Worm (Caenorhabditis elegans) whole organism, L2 larva: ENCODE measurements around the gene F10B5.2.

Experiments used
- C34F6.9 ChIP-seq: fragments of 150-350 bp; optimal IDR thresholded peaks from 2 replicates; lab custom pipeline; 2014; ENCODE audit warnings: missing biosample characterization, missing genetic modification characterization
- F13H6.1 ChIP-seq: sonication (generic microtip); optimal IDR thresholded peaks from 2 replicates; lab custom pipeline; 2016; ENCODE audit warnings: missing genetic modification characterization, missing compliant biosample characterization
- R02D3.7 ChIP-seq: fragments of 150-350 bp; optimal IDR thresholded peaks from 2 replicates; lab custom pipeline; 2014; ENCODE audit warnings: missing biosample characterization, missing genetic modification characterization
- Y55F3AM.14 ChIP-seq: fragments of 200-800 bp; sonication (Bioruptor generic); optimal IDR thresholded peaks from 2 replicates; lab custom pipeline; 2018; ENCODE audit warnings: mild to moderate bottlenecking, missing genetic modification characterization, missing compliant biosample characterization
- ZK546.5 ChIP-seq: sonication (generic microtip); optimal IDR thresholded peaks from 2 replicates; lab custom pipeline; 2017; ENCODE audit warnings: missing biosample characterization, missing genetic modification characterization
- alr-1 ChIP-seq: fragments of 150-350 bp; optimal IDR thresholded peaks from 2 replicates; lab custom pipeline; 2014; ENCODE audit warnings: missing biosample characterization, missing genetic modification characterization
- aly-2 ChIP-seq: fragments of 150-350 bp; optimal IDR thresholded peaks from 2 replicates; lab custom pipeline; 2014; ENCODE audit warnings: missing biosample characterization, missing genetic modification characterization
- ama-1 ChIP-seq: fragments of 150-350 bp; optimal IDR thresholded peaks from 2 replicates; lab custom pipeline; 2018; ENCODE audit warnings: inconsistent platforms
- blmp-1 ChIP-seq: sonication (generic microtip); optimal IDR thresholded peaks from 2 replicates; lab custom pipeline; 2017; ENCODE audit warnings: missing genetic modification characterization, mild to moderate bottlenecking, missing compliant biosample characterization, antibody characterized with exemption, moderate library complexity; ENCODE audit not compliant: insufficient read depth
- ceh-16 ChIP-seq: fragments of 150-350 bp; optimal IDR thresholded peaks from 2 replicates; lab custom pipeline; 2014; ENCODE audit warnings: missing biosample characterization, missing genetic modification characterization
- ceh-82 ChIP-seq: fragments of 150-350 bp; optimal IDR thresholded peaks from 2 replicates; lab custom pipeline; 2014; ENCODE audit warnings: missing biosample characterization, missing genetic modification characterization
- crh-2 ChIP-seq: sonication (generic microtip); optimal IDR thresholded peaks from 2 replicates; lab custom pipeline; 2017; ENCODE audit warnings: missing biosample characterization, missing genetic modification characterization
- dmd-4 ChIP-seq: sonication (generic microtip); optimal IDR thresholded peaks from 2 replicates; lab custom pipeline; 2017; ENCODE audit warnings: missing biosample characterization, missing genetic modification characterization
- egl-27 ChIP-seq: sonication (generic microtip); optimal IDR thresholded peaks from 3 replicates; lab custom pipeline; 2017; ENCODE audit warnings: missing biosample characterization, missing genetic modification reagents, missing genetic modification characterization
- elt-1 ChIP-seq: fragments of 150-350 bp; optimal IDR thresholded peaks from 2 replicates; lab custom pipeline; 2014; ENCODE audit warnings: missing biosample characterization, missing genetic modification characterization
- elt-3 ChIP-seq: sonication (generic microtip); optimal IDR thresholded peaks from 2 replicates; lab custom pipeline; 2017; ENCODE audit warnings: missing biosample characterization, missing genetic modification characterization
- fos-1 ChIP-seq: fragments of 150-350 bp; optimal IDR thresholded peaks from 2 replicates; lab custom pipeline; 2014; ENCODE audit warnings: missing biosample characterization, missing genetic modification characterization
- gmeb-1 ChIP-seq: fragments of 150-350 bp; optimal IDR thresholded peaks from 2 replicates; lab custom pipeline; 2014; ENCODE audit warnings: missing biosample characterization, missing genetic modification characterization
- lin-11 ChIP-seq: fragments of 150-350 bp; sonication (generic microtip); optimal IDR thresholded peaks from 2 replicates; lab custom pipeline; 2014; ENCODE audit warnings: missing biosample characterization, missing genetic modification characterization, inconsistent platforms, mixed read lengths
- lin-13 ChIP-seq: fragments of 150-350 bp; optimal IDR thresholded peaks from 2 replicates; lab custom pipeline; 2014; ENCODE audit warnings: missing biosample characterization, missing genetic modification reagents, missing genetic modification characterization
- lin-39 ChIP-seq: fragments of 150-350 bp; optimal IDR thresholded peaks from 2 replicates; lab custom pipeline; 2014; ENCODE audit warnings: missing biosample characterization, missing genetic modification reagents, missing genetic modification characterization
- lsy-2 ChIP-seq, 2 experiments: fragments of 150-350 bp in 1 of 2; sonication (generic microtip) in 1 of 2; optimal IDR thresholded peaks; 2 replicates each; lab custom pipeline; 2014 to 2017; ENCODE audit warnings: missing biosample characterization in 2 of 2, missing genetic modification characterization in 2 of 2
- mab-5 ChIP-seq: fragments of 150-350 bp; optimal IDR thresholded peaks from 2 replicates; lab custom pipeline; 2014; ENCODE audit warnings: missing biosample characterization, missing genetic modification characterization
- mbf-1 ChIP-seq: sonication (generic microtip); optimal IDR thresholded peaks from 2 replicates; lab custom pipeline; 2017; ENCODE audit warnings: missing biosample characterization, missing genetic modification characterization
- mdl-1 ChIP-seq, 2 experiments: fragments of 150-350 bp in 1 of 2; sonication (generic microtip) in 1 of 2; optimal IDR thresholded peaks; 2 replicates each; lab custom pipeline; 2017; ENCODE audit warnings: missing biosample characterization in 2 of 2, missing genetic modification characterization in 2 of 2
- nhr-10 ChIP-seq: sonication (generic microtip); optimal IDR thresholded peaks from 2 replicates; lab custom pipeline; 2017; ENCODE audit warnings: missing biosample characterization, missing genetic modification characterization
- nhr-11 ChIP-seq: fragments of 150-350 bp; optimal IDR thresholded peaks from 2 replicates; lab custom pipeline; 2014; ENCODE audit warnings: missing biosample characterization, missing genetic modification characterization
- nhr-12 ChIP-seq: fragments of 150-350 bp; optimal IDR thresholded peaks from 2 replicates; lab custom pipeline; 2014; ENCODE audit warnings: missing biosample characterization, missing genetic modification characterization
- nhr-129 ChIP-seq: fragments of 150-350 bp; optimal IDR thresholded peaks from 2 replicates; lab custom pipeline; 2014; ENCODE audit warnings: missing biosample characterization, missing genetic modification characterization
- nhr-21 ChIP-seq: fragments of 150-350 bp; optimal IDR thresholded peaks from 2 replicates; lab custom pipeline; 2014; ENCODE audit warnings: missing biosample characterization, missing genetic modification characterization
- nhr-23 ChIP-seq: fragments of 150-350 bp; optimal IDR thresholded peaks from 2 replicates; lab custom pipeline; 2014; ENCODE audit warnings: missing biosample characterization, missing genetic modification reagents, missing genetic modification characterization
- nhr-237 ChIP-seq: fragments of 150-350 bp; optimal IDR thresholded peaks from 2 replicates; lab custom pipeline; 2014; ENCODE audit warnings: missing biosample characterization, missing genetic modification characterization
- nhr-25 ChIP-seq: fragments of 150-350 bp; sonication (generic microtip); optimal IDR thresholded peaks from 3 replicates; lab custom pipeline; 2014; ENCODE audit warnings: missing biosample characterization, missing genetic modification characterization
- nhr-6 ChIP-seq: fragments of 150-350 bp; optimal IDR thresholded peaks from 2 replicates; lab custom pipeline; 2014; ENCODE audit warnings: missing biosample characterization, missing genetic modification characterization
- nhr-77 ChIP-seq: fragments of 150-350 bp; optimal IDR thresholded peaks from 2 replicates; lab custom pipeline; 2014; ENCODE audit warnings: missing biosample characterization, missing genetic modification characterization
- peb-1 ChIP-seq: fragments of 150-350 bp; optimal IDR thresholded peaks from 2 replicates; lab custom pipeline; 2014; ENCODE audit warnings: missing biosample characterization, missing genetic modification characterization
- sem-4 ChIP-seq: fragments of 150-350 bp; optimal IDR thresholded peaks from 2 replicates; lab custom pipeline; 2014; ENCODE audit warnings: missing biosample characterization, missing genetic modification reagents, missing genetic modification characterization
- skn-1 ChIP-seq: sonication (generic microtip); optimal IDR thresholded peaks from 2 replicates; lab custom pipeline; 2017; ENCODE audit warnings: missing biosample characterization, missing genetic modification characterization
- sma-3 ChIP-seq: sonication (generic microtip); optimal IDR thresholded peaks from 2 replicates; lab custom pipeline; 2016; ENCODE audit warnings: missing genetic modification reagents, missing genetic modification characterization, missing compliant biosample characterization
- sma-9 ChIP-seq, 2 experiments: fragments of 150-350 bp in 1 of 2; sonication (generic microtip) in 1 of 2; optimal IDR thresholded peaks; 2 replicates each; lab custom pipeline; 2014 to 2016; ENCODE audit warnings: missing genetic modification characterization in 2 of 2, mild to moderate bottlenecking in 1 of 2, missing biosample characterization in 1 of 2, missing compliant biosample characterization in 1 of 2, missing genetic modification reagents in 1 of 2, moderate library complexity in 1 of 2
- snpc-4 ChIP-seq: fragments of 150-350 bp; optimal IDR thresholded peaks from 2 replicates; lab custom pipeline; 2014; ENCODE audit warnings: missing biosample characterization, missing genetic modification characterization
- unc-39 ChIP-seq: fragments of 150-350 bp; optimal IDR thresholded peaks from 2 replicates; lab custom pipeline; 2014; ENCODE audit warnings: missing biosample characterization, missing genetic modification characterization
- unc-55 ChIP-seq: fragments of 150-350 bp; sonication (generic microtip); optimal IDR thresholded peaks from 3 replicates; lab custom pipeline; 2014; ENCODE audit warnings: missing biosample characterization, missing genetic modification reagents, missing genetic modification characterization
- unc-62 ChIP-seq: fragments of 150-350 bp; optimal IDR thresholded peaks from 2 replicates; lab custom pipeline; 2014; ENCODE audit warnings: missing biosample characterization, missing genetic modification reagents, missing genetic modification characterization
- zag-1 ChIP-seq: fragments of 150-350 bp; optimal IDR thresholded peaks from 2 replicates; lab custom pipeline; 2014; ENCODE audit warnings: missing biosample characterization, missing genetic modification characterization
- ztf-1 ChIP-seq: fragments of 200-800 bp; sonication (Bioruptor generic); conservative IDR thresholded peaks from 2 replicates; pipeline ENCODE4 v1.3.6; 2022; ENCODE audit warnings: missing genetic modification characterization, missing compliant biosample characterization
- ztf-11 ChIP-seq: sonication (generic microtip); optimal IDR thresholded peaks from 2 replicates; lab custom pipeline; 2017; ENCODE audit warnings: missing biosample characterization, missing genetic modification characterization
- ztf-4 ChIP-seq: fragments of 150-350 bp; optimal IDR thresholded peaks from 2 replicates; lab custom pipeline; 2014; ENCODE audit warnings: missing biosample characterization, missing genetic modification characterization

F10B5.2 gene

ce11 chrII:8135953-8136352 is 8.6 kb upstream of the F10B5.2 start:
- no peak for TF ChIP-seq unc-39
- no peak for TF ChIP-seq zag-1
- no peak for TF ChIP-seq ceh-16 (tag; lab: Kevin White, UChicago)
- no peak for TF ChIP-seq aly-2 (tag; lab: Kevin White, UChicago)
- no peak for TF ChIP-seq fos-1 (tag; lab: Kevin White, UChicago)
- TF ChIP-seq lin-11 (tag; lab: Kevin White, UChicago) = no peak
- TF ChIP-seq nhr-77 (tag; lab: Kevin White, UChicago) = no peak
- TF ChIP-seq peb-1 (tag; lab: Kevin White, UChicago) = no peak
- TF ChIP-seq gmeb-1 = no peak
- no peak for TF ChIP-seq nhr-25 (tag; lab: Kevin White, UChicago)
- no peak for TF ChIP-seq lin-39 (tag; lab: Kevin White, UChicago)
- no peak for TF ChIP-seq sma-3
- no peak for TF ChIP-seq sem-4
- TF ChIP-seq Y55F3AM.14 (GFP tag; lab: Kevin White, UChicago) = no peak
- TF ChIP-seq mbf-1 = no peak
- TF ChIP-seq C34F6.9 (tag; lab: Kevin White, UChicago) = no peak
- TF ChIP-seq ztf-1 (GFP tag; lab: Robert Waterston, UW) = no peak
- no peak for TF ChIP-seq ztf-4 (tag; lab: Kevin White, UChicago)
- TF ChIP-seq nhr-6 (tag; lab: Kevin White, UChicago) = no peak
- no peak for TF ChIP-seq nhr-21

- TF ChIP-seq sma-9 (GFP tag; optimal IDR thresholded peaks at IDR 0.05; lab: Kevin White, UChicago) = no peak
- no peak for TF ChIP-seq sma-9 (tag; optimal IDR thresholded peaks at IDR 0.05; lab: Kevin White, UChicago)
- no peak for TF ChIP-seq nhr-25 (tag; lab: Kevin White, UChicago)
- TF ChIP-seq nhr-129 = no peak
- TF ChIP-seq aly-2 (tag; lab: Kevin White, UChicago) = no peak
- TF ChIP-seq ceh-82 (tag; lab: Kevin White, UChicago) = no peak
- no peak for TF ChIP-seq ztf-11 (tag; lab: Kevin White, UChicago)
- no peak for TF ChIP-seq egl-27 (tag; lab: Kevin White, UChicago)
- TF ChIP-seq blmp-1 (tag; lab: Kevin White, UChicago) = no peak
- no peak for TF ChIP-seq crh-2 (tag; lab: Kevin White, UChicago)
- TF ChIP-seq, all 48 proteins: peak for 0
Measured at ce11 chrII:8136818-8137217, 7.7 kb upstream of the F10B5.2 start, which contains the start of gene ctns-1. TSS of gene ctns-1 (minus strand) at chrII:8136918.

ce11 chrII:8137379-8137778 is 7.2 kb upstream of the F10B5.2 start:
- TF ChIP-seq lin-39 (tag; lab: Kevin White, UChicago) (no peak), nhr-10 (tag; lab: Kevin White, UChicago) (no peak), F13H6.1 (tag; lab: Kevin White, UChicago) (no peak), snpc-4 (tag; lab: Kevin White, UChicago) (no peak), nhr-23 (no peak), ztf-1 (GFP tag; lab: Robert Waterston, UW) (no peak), mab-5 (tag; lab: Kevin White, UChicago) (no peak), egl-27 (tag; lab: Kevin White, UChicago) (no peak), elt-3 (no peak), ceh-16 (tag; lab: Kevin White, UChicago) (no peak), unc-62 (GFP tag; lab: Kevin White, UChicago) (no peak), lin-11 (tag; lab: Kevin White, UChicago) (no peak), aly-2 (tag; lab: Kevin White, UChicago) (no peak), fos-1 (tag; lab: Kevin White, UChicago) (no peak), ztf-4 (tag; lab: Kevin White, UChicago) (no peak), elt-1 (tag; lab: Kevin White, UChicago) (no peak), alr-1 (tag; lab: Kevin White, UChicago) (no peak), peb-1 (tag; lab: Kevin White, UChicago) (no peak), nhr-11 (no peak), mdl-1 (tag; optimal IDR thresholded peaks at IDR 0.05; lab: Kevin White, UChicago) (no peak), lsy-2 (tag; optimal IDR thresholded peaks at IDR 0.05; lab: Kevin White, UChicago) (peak in 1 of 2 experiments; percentile 67), dmd-4 (tag; lab: Kevin White, UChicago) (no peak), sem-4 (no peak), skn-1 (peak; percentile 16), sma-3 (peak; percentile 1), ZK546.5 (tag; lab: Kevin White, UChicago) (no peak), C34F6.9 (tag; lab: Kevin White, UChicago) (peak; percentile 37), blmp-1 (tag; lab: Kevin White, UChicago) (no peak), mbf-1 (no peak), Y55F3AM.14 (GFP tag; lab: Kevin White, UChicago) (no peak), R02D3.7 (tag; lab: Kevin White, UChicago) (no peak), gmeb-1 (peak; percentile 21), lin-13 (GFP tag; lab: Kevin White, UChicago) (no peak), ama-1 (lab: Kevin White, UChicago) (no peak), nhr-12 (tag; lab: Kevin White, UChicago) (no peak), zag-1 (no peak), ztf-11 (tag; lab: Kevin White, UChicago) (no peak), nhr-77 (tag; lab: Kevin White, UChicago) (no peak), unc-55 (peak; percentile 29), nhr-237 (tag; lab: Kevin White, UChicago) (no peak), nhr-21 (no peak), nhr-129 (peak; percentile 49)
